Fruit fly (Drosophila melanogaster) whole organism, wandering third instar larva: Measurements from ENCODE around the gene Srp72.

Experiments
- Abd-B ChIP-seq: fragments of >200 bp; optimal IDR thresholded peaks from 2 replicates; lab custom pipeline; 2017; ENCODE audit warnings: missing biosample characterization, missing genetic modification characterization
- CG32264 ChIP-seq: fragments of 200-800 bp; sonication (Bioruptor generic); optimal IDR thresholded peaks from 2 replicates; lab custom pipeline; 2016; ENCODE audit warnings: missing biosample characterization, missing genetic modification characterization
- CG9705 ChIP-seq: fragments of 200-800 bp; sonication (Bioruptor generic); optimal IDR thresholded peaks from 2 replicates; lab custom pipeline; 2018; ENCODE audit warnings: missing biosample characterization, mild to moderate bottlenecking, missing genetic modification characterization
- CrebA ChIP-seq: fragments of 200-800 bp; sonication (Bioruptor generic); optimal IDR thresholded peaks from 2 replicates; lab custom pipeline; 2016; ENCODE audit warnings: missing biosample characterization, mild to moderate bottlenecking, missing genetic modification characterization, borderline replicate concordance
- Dfd ChIP-seq: fragments of >200 bp; optimal IDR thresholded peaks from 2 replicates; lab custom pipeline; 2017; ENCODE audit warnings: missing biosample characterization, missing genetic modification characterization
- Dif ChIP-seq: fragments of 200-275, 200-300 bp; sonication (Bioruptor generic); optimal IDR thresholded peaks from 2 replicates; lab custom pipeline; 2018; ENCODE audit warnings: missing biosample characterization, missing genetic modification characterization; ENCODE audit not compliant: partially characterized antibody
- GATAd ChIP-seq: sonication (Bioruptor generic); optimal IDR thresholded peaks from 2 replicates; lab custom pipeline; 2016; ENCODE audit warnings: missing biosample characterization, missing genetic modification characterization
- HLH106 ChIP-seq: fragments of 200-800 bp; optimal IDR thresholded peaks from 3 replicates; lab custom pipeline; 2019; ENCODE audit warnings: missing biosample characterization, mild to moderate bottlenecking, missing genetic modification characterization, moderate library complexity
- Hnf4 ChIP-seq: fragments of 200-800 bp; sonication (Bioruptor generic); optimal IDR thresholded peaks from 2 replicates; lab custom pipeline; 2016; ENCODE audit warnings: missing biosample characterization, mild to moderate bottlenecking, missing genetic modification characterization
- Hr78 ChIP-seq: fragments of >200 bp; optimal IDR thresholded peaks from 2 replicates; lab custom pipeline; 2017; ENCODE audit warnings: missing biosample characterization, missing genetic modification characterization
- Hr83 ChIP-seq: fragments of 200-300 bp; sonication (Bioruptor generic); optimal IDR thresholded peaks from 2 replicates; lab custom pipeline; 2016; ENCODE audit warnings: missing biosample characterization, mild to moderate bottlenecking, missing genetic modification characterization, moderate library complexity; ENCODE audit not compliant: poor library complexity, severe bottlenecking
- Jra ChIP-seq: sonication (Bioruptor generic); optimal IDR thresholded peaks from 2 replicates; lab custom pipeline; 2016; ENCODE audit warnings: missing biosample characterization, missing genetic modification characterization
- Mio ChIP-seq: sonication (Bioruptor generic); optimal IDR thresholded peaks from 2 replicates; lab custom pipeline; 2016; ENCODE audit warnings: missing biosample characterization, missing genetic modification characterization
- Myc ChIP-seq: fragments of >200 bp; optimal IDR thresholded peaks from 2 replicates; lab custom pipeline; 2017
- N ChIP-seq: fragments of >200 bp; optimal IDR thresholded peaks from 2 replicates; lab custom pipeline; 2018; ENCODE audit warnings: missing biosample characterization, missing external identifiers, missing genetic modification characterization
- OdsH ChIP-seq: fragments of 200-800 bp; sonication (Bioruptor generic); optimal IDR thresholded peaks from 2 replicates; lab custom pipeline; 2016; ENCODE audit warnings: missing biosample characterization, mild to moderate bottlenecking, missing genetic modification characterization
- Rel ChIP-seq, 2 experiments: fragments of 200-800 bp; sonication (Bioruptor generic) in 1 of 2; optimal IDR thresholded peaks; 2 replicates in 1 of 2; 3 replicates in 1 of 2; lab custom pipeline; 2016 to 2019; ENCODE audit warnings: mild to moderate bottlenecking in 2 of 2, missing biosample characterization in 2 of 2, missing genetic modification characterization in 2 of 2, moderate library complexity in 1 of 2
- Sp1 ChIP-seq: fragments of 200-800 bp; sonication (Bioruptor generic); optimal IDR thresholded peaks from 3 replicates; lab custom pipeline; 2019; ENCODE audit warnings: missing biosample characterization, mild to moderate bottlenecking, missing genetic modification characterization, moderate library complexity
- Vsx2 ChIP-seq: fragments of 200-300, 225-300 bp; sonication (Bioruptor generic); optimal IDR thresholded peaks from 2 replicates; lab custom pipeline; 2018; ENCODE audit warnings: missing biosample characterization, missing genetic modification characterization; ENCODE audit not compliant: partially characterized antibody
- br ChIP-seq: fragments of 200-800 bp; sonication (Bioruptor generic); optimal IDR thresholded peaks from 2 replicates; lab custom pipeline; 2016; ENCODE audit warnings: missing biosample characterization, missing genetic modification characterization
- brk ChIP-seq: fragments of 200-800 bp; sonication (Bioruptor generic); optimal IDR thresholded peaks from 2 replicates; lab custom pipeline; 2016; ENCODE audit warnings: missing biosample characterization, mild to moderate bottlenecking, missing genetic modification characterization
- dl ChIP-seq, 2 experiments: fragments of 175-275, 200-275 bp in 1 of 2; fragments of 200-275 bp in 1 of 2; sonication (Bioruptor generic); optimal IDR thresholded peaks; lab custom pipeline; 2018; ENCODE audit warnings: mild to moderate bottlenecking in 2 of 2, missing biosample characterization in 2 of 2, missing genetic modification characterization in 2 of 2, moderate library complexity in 2 of 2; ENCODE audit not compliant: partially characterized antibody in 2 of 2, insufficient read depth in 1 of 2
- dmrt93B ChIP-seq: fragments of 200-800 bp; sonication (Bioruptor generic); optimal IDR thresholded peaks from 2 replicates; lab custom pipeline; 2018; ENCODE audit warnings: missing biosample characterization, mild to moderate bottlenecking, missing genetic modification characterization
- dsf ChIP-seq: sonication (Bioruptor generic); optimal IDR thresholded peaks from 2 replicates; lab custom pipeline; 2016; ENCODE audit warnings: missing biosample characterization, missing genetic modification characterization, borderline replicate concordance
- ey ChIP-seq: fragments of 200-800 bp; sonication (Bioruptor generic); optimal IDR thresholded peaks from 2 replicates; lab custom pipeline; 2016; ENCODE audit warnings: missing biosample characterization, missing genetic modification characterization
- foxo ChIP-seq, 2 experiments: fragments of 200-800 bp; sonication (Bioruptor generic); optimal IDR thresholded peaks; 2 replicates in 1 of 2; 3 replicates in 1 of 2; lab custom pipeline; 2016 to 2017; ENCODE audit warnings: missing biosample characterization in 2 of 2, missing genetic modification characterization in 2 of 2
- fru ChIP-seq: fragments of 200-800 bp; sonication (Bioruptor generic); optimal IDR thresholded peaks from 3 replicates; lab custom pipeline; 2016; ENCODE audit warnings: missing biosample characterization, mild to moderate bottlenecking, missing genetic modification characterization
- h ChIP-seq: fragments of 200-800 bp; sonication (Bioruptor generic); optimal IDR thresholded peaks from 3 replicates; lab custom pipeline; 2016; ENCODE audit warnings: missing biosample characterization, mild to moderate bottlenecking, missing genetic modification characterization
- jim ChIP-seq: fragments of 175-275, 200-325 bp; sonication (Bioruptor generic); optimal IDR thresholded peaks from 2 replicates; lab custom pipeline; 2016; ENCODE audit warnings: missing biosample characterization, mild to moderate bottlenecking, missing genetic modification characterization
- lola ChIP-seq: fragments of >200 bp; optimal IDR thresholded peaks from 2 replicates; lab custom pipeline; 2017; ENCODE audit warnings: missing biosample characterization, missing genetic modification characterization
- pan ChIP-seq: fragments of >200 bp; optimal IDR thresholded peaks from 2 replicates; lab custom pipeline; 2017
- psq ChIP-seq: fragments of 200-800 bp; sonication (Bioruptor generic); optimal IDR thresholded peaks from 3 replicates; lab custom pipeline; 2017; ENCODE audit warnings: missing biosample characterization, mild to moderate bottlenecking, missing genetic modification characterization, moderate library complexity
- rgr ChIP-seq: fragments of 200-800 bp; sonication (Bioruptor generic); optimal IDR thresholded peaks from 3 replicates; lab custom pipeline; 2016; ENCODE audit warnings: missing biosample characterization, mild to moderate bottlenecking, missing genetic modification characterization
- sage ChIP-seq: fragments of 200-800 bp; sonication (Bioruptor generic); optimal IDR thresholded peaks from 2 replicates; lab custom pipeline; 2016; ENCODE audit warnings: missing biosample characterization, mild to moderate bottlenecking, missing genetic modification characterization
- sv ChIP-seq: fragments of 200-800 bp; sonication (Bioruptor generic); optimal IDR thresholded peaks from 3 replicates; lab custom pipeline; 2016; ENCODE audit warnings: missing biosample characterization, missing genetic modification characterization
- tai ChIP-seq: sonication (Bioruptor generic); optimal IDR thresholded peaks from 2 replicates; lab custom pipeline; 2016; ENCODE audit warnings: missing biosample characterization, missing genetic modification characterization
- usp ChIP-seq: fragments of >200 bp; optimal IDR thresholded peaks from 2 replicates; lab custom pipeline; 2017; ENCODE audit warnings: missing biosample characterization, missing genetic modification characterization
- woc ChIP-seq: sonication (Bioruptor generic); optimal IDR thresholded peaks from 2 replicates; lab custom pipeline; 2016; ENCODE audit warnings: missing biosample characterization, mild to moderate bottlenecking, missing genetic modification characterization

The Srp72 gene

DNA sequence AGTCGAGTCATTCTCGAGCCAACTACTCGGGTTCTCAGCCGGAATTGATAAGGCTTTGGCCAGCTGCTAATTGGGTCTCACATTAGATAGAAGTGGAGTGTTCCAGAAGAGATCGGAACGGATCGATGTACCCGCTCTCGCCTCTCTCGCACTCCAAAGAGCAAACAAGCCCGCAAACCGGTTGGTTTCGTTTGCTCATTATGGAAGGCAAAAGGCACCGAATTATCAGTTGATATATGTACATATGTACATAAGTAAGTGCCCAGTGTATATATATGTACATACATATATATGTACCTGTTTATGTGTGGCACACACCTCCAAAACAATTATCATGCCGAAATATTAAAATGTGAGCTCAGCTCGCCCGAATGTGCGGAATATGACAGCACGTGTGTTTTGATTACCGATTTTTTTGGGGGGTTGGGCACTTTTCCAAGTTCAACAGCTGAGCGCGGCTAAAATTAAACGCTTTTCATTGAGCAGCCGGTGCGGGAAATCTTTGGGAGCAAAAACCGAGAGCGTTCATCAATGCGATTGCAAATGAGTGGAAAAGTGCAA, 32.7 kb upstream of the Srp72 start:
- TF ChIP-seq fru, result no peak
- TF ChIP-seq Dif (GFP tag; lab: Kevin White, UChicago), result peak; percentile 43
- peak in 1 of 2 experiments; percentile 39 for TF ChIP-seq foxo (GFP tag; optimal IDR thresholded peaks at IDR 0.05; lab: Kevin White, UChicago)
- no peak for TF ChIP-seq ey (GFP tag; lab: Kevin White, UChicago)
- no peak for TF ChIP-seq Hnf4 (GFP tag; lab: Kevin White, UChicago)
- TF ChIP-seq CG9705 (GFP tag; lab: Kevin White, UChicago), result no peak
- peak; percentile 68 for TF ChIP-seq Rel (GFP tag; optimal IDR thresholded peaks at IDR 0.05; lab: Kevin White, UChicago)
- TF ChIP-seq Rel (tag; optimal IDR thresholded peaks at IDR 0.05; lab: Kevin White, UChicago), result peak; percentile 15
- TF ChIP-seq usp (GFP tag; lab: Kevin White, UChicago), result no peak
- peak; percentile 32 for TF ChIP-seq Hr83 (GFP tag; lab: Kevin White, UChicago)

DNA sequence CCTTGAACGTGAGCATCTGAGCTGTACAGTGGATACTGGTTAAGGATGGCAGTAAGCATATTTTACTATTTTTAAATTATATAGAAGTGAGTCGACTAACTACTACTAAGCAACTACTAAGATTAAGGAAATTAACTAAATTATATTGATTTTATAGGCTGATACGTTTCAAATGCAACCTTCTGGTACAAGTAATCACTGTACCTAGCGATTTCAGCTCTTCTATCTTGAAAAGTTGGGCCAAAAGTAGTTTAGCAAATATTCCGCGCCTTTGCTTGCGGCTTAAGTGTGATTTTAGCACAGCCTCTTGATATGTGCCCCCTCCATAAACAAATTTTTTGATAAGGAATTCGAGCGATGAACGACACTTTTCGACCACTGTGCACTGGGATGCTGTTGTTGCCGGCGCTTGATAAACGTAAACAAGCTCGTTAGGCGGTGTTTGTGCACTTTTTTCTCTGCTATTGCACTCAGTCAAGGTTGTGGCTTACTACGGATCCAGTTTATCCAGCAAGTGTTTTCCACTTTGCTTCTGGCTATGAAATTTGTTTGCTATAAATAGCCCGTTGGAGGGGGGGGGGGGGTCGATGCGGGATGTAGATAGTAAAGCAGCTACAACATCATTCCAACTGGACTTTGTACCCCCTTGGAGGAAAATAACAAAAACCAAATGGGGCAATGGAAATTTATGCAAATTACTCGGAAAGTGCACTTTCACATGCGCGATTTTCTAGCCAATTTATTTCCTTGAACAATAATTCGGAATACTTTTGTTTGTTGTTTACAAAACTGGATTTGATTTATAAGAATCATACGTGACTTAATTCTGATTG, 32.0 kb upstream of the Srp72 start:
- TF ChIP-seq OdsH (GFP tag; lab: Kevin White, UChicago), result peak; percentile 67
- peak; percentile 55 for TF ChIP-seq br (GFP tag; lab: Kevin White, UChicago)
- TF ChIP-seq dl (GFP tag; optimal IDR thresholded peaks at IDR 0.05; lab: Kevin White, UChicago; ENCODE audit: insufficient read depth in 1 of 2, partially characterized antibody in 2 of 2), result no peak
- TF ChIP-seq ey (GFP tag; lab: Kevin White, UChicago), result peak; percentile 62
- TF ChIP-seq Vsx2 (GFP tag; lab: Kevin White, UChicago), result no peak
- peak; percentile 18 for TF ChIP-seq Sp1 (GFP tag; lab: Kevin White, UChicago)
- peak; percentile 72 for TF ChIP-seq woc (GFP tag; lab: Kevin White, UChicago)
- no peak for TF ChIP-seq Jra (GFP tag; lab: Kevin White, UChicago)
- TF ChIP-seq sage (GFP tag; lab: Kevin White, UChicago), result no peak
- no peak for TF ChIP-seq usp (GFP tag; lab: Kevin White, UChicago)
- peak in 1 of 2 experiments; percentile 76 for TF ChIP-seq foxo (GFP tag; optimal IDR thresholded peaks at IDR 0.05; lab: Kevin White, UChicago)
- no peak for TF ChIP-seq lola (GFP tag; lab: Kevin White, UChicago)
- no peak for TF ChIP-seq jim (GFP tag; lab: Kevin White, UChicago)
- no peak for TF ChIP-seq Myc (lab: Kevin White, UChicago)
- TF ChIP-seq dmrt93B (GFP tag; lab: Kevin White, UChicago), result peak; percentile 37
- no peak for TF ChIP-seq CG32264 (GFP tag; lab: Kevin White, UChicago)
- TF ChIP-seq sv (GFP tag; lab: Kevin White, UChicago), result peak; percentile 37
- TF ChIP-seq Dfd (GFP tag; lab: Kevin White, UChicago), result no peak
- TF ChIP-seq CG9705 (GFP tag; lab: Kevin White, UChicago), result no peak
- TF ChIP-seq rgr, result peak; percentile 60
- TF ChIP-seq Dif (GFP tag; lab: Kevin White, UChicago), result peak; percentile 4
- no peak for TF ChIP-seq N (GFP tag; lab: Kevin White, UChicago)
- no peak for TF ChIP-seq Abd-B (GFP tag; lab: Kevin White, UChicago)
- TF ChIP-seq dsf, result no peak
- no peak for TF ChIP-seq Hr78
- TF ChIP-seq fru, result peak; percentile 72
- TF ChIP-seq pan (lab: Kevin White, UChicago), result no peak
- peak; percentile 14 for TF ChIP-seq brk (GFP tag; lab: Kevin White, UChicago)
- no peak for TF ChIP-seq GATAd (GFP tag; lab: Kevin White, UChicago)
- peak; percentile 54 for TF ChIP-seq HLH106 (tag; lab: Kevin White, UChicago)
- TF ChIP-seq h (GFP tag; lab: Kevin White, UChicago), result peak; percentile 82
- TF ChIP-seq Rel (GFP tag; optimal IDR thresholded peaks at IDR 0.05; lab: Kevin White, UChicago), result no peak
- TF ChIP-seq Rel (tag; optimal IDR thresholded peaks at IDR 0.05; lab: Kevin White, UChicago), result no peak
- peak; percentile 9 for TF ChIP-seq Hnf4 (GFP tag; lab: Kevin White, UChicago)
- TF ChIP-seq Hr83 (GFP tag; lab: Kevin White, UChicago), result no peak
- peak; percentile 47 for TF ChIP-seq psq
- TF ChIP-seq tai (GFP tag; lab: Kevin White, UChicago), result no peak
- no peak for TF ChIP-seq Mio (GFP tag; lab: Kevin White, UChicago)
- no peak for TF ChIP-seq CrebA (GFP tag; lab: Kevin White, UChicago)
